Fruit fly (Drosophila melanogaster) whole organism, adult: Measurements from ENCODE around the gene CAH9.

ENCODE experiments used
- CG11617 ChIP-seq: fragments of 200-800 bp; sonication (Bioruptor generic); optimal IDR thresholded peaks from 2 replicates; lab custom pipeline; 2017; ENCODE audit warnings: mild to moderate bottlenecking, missing biosample characterization, missing genetic modification reagents, missing genetic modification characterization
- CG12768 ChIP-seq: fragments of 200-800 bp; sonication (Bioruptor generic); optimal IDR thresholded peaks from 2 replicates; lab custom pipeline; 2017; ENCODE audit warnings: missing biosample characterization, missing genetic modification characterization, mild to moderate bottlenecking, moderate library complexity, missing genetic modification reagents
- CG14711 ChIP-seq: fragments of 200-800 bp; sonication (Bioruptor generic); optimal IDR thresholded peaks from 2 replicates; lab custom pipeline; 2018; ENCODE audit warnings: missing biosample characterization, mild to moderate bottlenecking, missing genetic modification characterization, moderate library complexity
- CG1620 ChIP-seq: fragments of 200-800 bp; sonication (Bioruptor generic); optimal IDR thresholded peaks from 2 replicates; lab custom pipeline; 2016; ENCODE audit warnings: missing biosample characterization, missing genetic modification characterization
- CG33017 ChIP-seq: fragments of 200-800 bp; sonication (Bioruptor generic); optimal IDR thresholded peaks from 2 replicates; lab custom pipeline; 2018; ENCODE audit warnings: missing biosample characterization, mild to moderate bottlenecking, missing genetic modification characterization, moderate library complexity
- CG5204 ChIP-seq: fragments of 200-800 bp; sonication (Bioruptor generic); optimal IDR thresholded peaks from 2 replicates; lab custom pipeline; 2016; ENCODE audit warnings: missing biosample characterization, missing genetic modification characterization
- CG7045 ChIP-seq: fragments of 200-800 bp; sonication (Bioruptor generic); optimal IDR thresholded peaks from 2 replicates; lab custom pipeline; 2017; ENCODE audit warnings: missing biosample characterization, mild to moderate bottlenecking, missing genetic modification characterization
- CG7101 ChIP-seq: fragments of 200-800 bp; sonication (Bioruptor generic); optimal IDR thresholded peaks from 2 replicates; lab custom pipeline; 2018; ENCODE audit warnings: missing biosample characterization, mild to moderate bottlenecking, missing genetic modification characterization, moderate library complexity
- Clk ChIP-seq: fragments of 200-800 bp; sonication (Bioruptor generic); optimal IDR thresholded peaks from 2 replicates; lab custom pipeline; 2017; ENCODE audit warnings: missing biosample characterization, missing genetic modification characterization
- Crg-1 ChIP-seq: fragments of 200-800 bp; sonication (Bioruptor generic); optimal IDR thresholded peaks from 2 replicates; lab custom pipeline; 2016; ENCODE audit warnings: missing biosample characterization, missing genetic modification characterization
- Hr96 ChIP-seq: fragments of 200-800 bp; sonication (Bioruptor generic); optimal IDR thresholded peaks from 2 replicates; lab custom pipeline; 2016; ENCODE audit warnings: missing biosample characterization, missing genetic modification characterization
- Mnt ChIP-seq: fragments of 200-800 bp; sonication (Bioruptor generic); optimal IDR thresholded peaks from 2 replicates; lab custom pipeline; 2016; ENCODE audit warnings: missing biosample characterization, mild to moderate bottlenecking, missing genetic modification characterization
- bab1 ChIP-seq: fragments of 200-800 bp; sonication (Bioruptor generic); optimal IDR thresholded peaks from 3 replicates; lab custom pipeline; 2019; ENCODE audit warnings: missing biosample characterization, mild to moderate bottlenecking, missing genetic modification characterization, moderate library complexity
- cic ChIP-seq: fragments of 200-800 bp; sonication (Bioruptor generic); optimal IDR thresholded peaks from 2 replicates; lab custom pipeline; 2017; ENCODE audit warnings: missing biosample characterization, mild to moderate bottlenecking, missing genetic modification characterization, moderate library complexity
- cnc ChIP-seq, 2 experiments: fragments of >200 bp; optimal IDR thresholded peaks; 2 replicates each; lab custom pipeline; 2017
- kay ChIP-seq: fragments of 200-800 bp; sonication (Bioruptor generic); peaks from one replicate; lab custom pipeline; 2016; ENCODE audit warnings: missing biosample characterization, missing genetic modification characterization, borderline replicate concordance
- ovo ChIP-seq: fragments of 200-800 bp; sonication (Bioruptor generic); optimal IDR thresholded peaks from 2 replicates; lab custom pipeline; 2016; ENCODE audit warnings: missing biosample characterization, missing genetic modification characterization
- pad ChIP-seq: fragments of 200-800 bp; sonication (Bioruptor generic); optimal IDR thresholded peaks from 3 replicates; lab custom pipeline; 2017; ENCODE audit warnings: missing biosample characterization, missing genetic modification characterization, mild to moderate bottlenecking, moderate library complexity, missing genetic modification reagents
- tj ChIP-seq: fragments of 200-800 bp; sonication (Bioruptor generic); optimal IDR thresholded peaks from 3 replicates; lab custom pipeline; 2017; ENCODE audit warnings: missing biosample characterization, mild to moderate bottlenecking, missing genetic modification characterization, moderate library complexity
- toe ChIP-seq: fragments of 200-800 bp; sonication (Bioruptor generic); optimal IDR thresholded peaks from 2 replicates; lab custom pipeline; 2016; ENCODE audit warnings: missing biosample characterization, missing genetic modification characterization

Gene CAH9

DNA sequence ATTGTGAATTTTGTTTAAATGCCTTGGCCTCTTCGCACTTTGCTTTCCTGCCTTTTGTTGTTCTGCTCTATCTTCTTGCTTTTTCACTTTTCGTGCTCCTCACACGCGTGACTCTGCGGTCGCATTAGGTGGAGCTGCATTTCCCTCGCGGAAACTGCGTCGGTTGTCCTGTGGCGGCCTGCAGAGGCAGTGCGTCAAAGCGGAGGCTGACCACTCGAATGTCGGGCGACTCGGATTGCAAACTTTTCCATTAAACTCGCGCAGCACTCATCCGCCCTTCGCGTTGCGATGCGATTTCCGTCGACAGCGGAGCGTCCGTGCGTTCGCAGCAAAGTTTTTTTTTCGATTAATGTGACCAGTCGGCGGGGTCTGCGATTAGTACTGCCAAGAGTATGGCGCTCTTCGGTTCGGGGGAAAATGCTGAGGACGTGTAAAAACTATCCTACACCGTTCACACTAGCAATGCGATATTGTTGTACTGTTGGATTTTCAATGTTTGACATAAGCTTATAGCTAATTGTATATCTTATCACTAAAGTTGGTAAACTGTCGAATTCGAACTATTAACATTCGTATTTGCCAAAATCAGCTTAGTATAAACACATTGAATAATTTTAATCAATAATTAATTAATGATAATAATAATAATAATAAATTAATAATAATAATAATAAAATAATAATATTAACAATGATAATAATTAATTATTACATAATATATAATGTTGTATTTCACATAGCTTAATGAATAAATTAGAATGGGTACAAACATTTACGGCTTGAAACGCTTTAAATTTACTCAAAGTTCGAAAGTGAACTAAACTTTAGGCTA lies 44.9 kb upstream of the CAH9 start, which contains the start of gene CG6051:
Gene CG6051 (minus strand): TSS at position 385 of the 831 bp plus-strand sequence.
- peak; percentile 26 for TF ChIP-seq CG11617 (GFP tag; lab: Kevin White, UChicago)
- TF ChIP-seq CG12768 (GFP tag; lab: Kevin White, UChicago) = peak; percentile 0
- TF ChIP-seq CG33017 (tag; lab: Kevin White, UChicago) = peak; percentile 1
- TF ChIP-seq ovo (GFP tag; lab: Kevin White, UChicago) = no peak
- peak; percentile 39 for TF ChIP-seq CG1620 (GFP tag; lab: Kevin White, UChicago)
- peak; percentile 43 for TF ChIP-seq tj (GFP tag; lab: Kevin White, UChicago)
- TF ChIP-seq cic (GFP tag; lab: Kevin White, UChicago) = no peak
- no peak for TF ChIP-seq CG7101 (tag; lab: Kevin White, UChicago)
- peak; percentile 76 for TF ChIP-seq Mnt (GFP tag; lab: Kevin White, UChicago)
- no peak for TF ChIP-seq Crg-1
- peak; percentile 17 for TF ChIP-seq CG7045 (GFP tag; lab: Kevin White, UChicago)
- TF ChIP-seq Clk (GFP tag; lab: Kevin White, UChicago) = peak; percentile 26
- TF ChIP-seq bab1 = peak; percentile 62
- TF ChIP-seq Hr96 (GFP tag; lab: Kevin White, UChicago) = peak; percentile 39
- TF ChIP-seq toe = peak; percentile 51

DNA sequence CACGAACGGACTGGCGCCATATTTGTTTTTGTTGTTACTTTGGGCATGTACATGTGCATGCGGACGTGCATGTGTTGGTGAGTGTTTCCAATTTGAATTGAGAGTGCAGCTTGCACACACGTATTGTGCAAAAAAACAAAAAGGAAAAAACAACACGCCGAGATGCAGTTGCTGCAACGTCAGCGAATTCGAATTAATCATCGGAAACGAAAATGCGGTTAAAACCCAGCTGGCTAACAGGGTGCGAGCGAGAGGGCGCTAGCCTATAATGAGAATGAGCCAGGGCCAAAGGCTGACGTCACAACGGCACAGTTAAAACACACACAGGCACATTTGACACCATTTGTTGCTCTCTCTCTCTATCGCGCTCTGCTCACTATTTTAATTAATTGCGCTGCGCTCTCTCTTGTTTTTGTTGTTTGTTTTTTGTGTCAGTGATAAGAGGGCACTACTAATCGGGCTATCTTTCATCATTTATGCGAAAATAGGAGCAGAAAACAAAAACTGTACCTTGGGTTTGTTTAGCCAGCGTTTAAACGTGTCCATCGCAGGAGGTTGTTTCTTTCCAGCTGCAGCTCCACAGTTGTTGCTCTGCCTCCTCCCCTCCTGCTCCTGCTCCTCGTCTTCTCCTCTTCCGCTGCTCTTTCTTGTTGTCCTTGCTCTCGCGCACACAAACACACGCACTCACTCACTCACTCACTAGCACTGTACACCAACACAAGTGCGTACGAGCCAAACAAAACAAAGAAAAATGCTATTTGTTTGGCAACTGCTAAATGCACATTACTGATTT lies 44.1 kb upstream of the CAH9 start:
- no peak for TF ChIP-seq CG7101 (tag; lab: Kevin White, UChicago)
- TF ChIP-seq bab1 = peak; percentile 8
- peak; percentile 11 for TF ChIP-seq CG33017 (tag; lab: Kevin White, UChicago)
- TF ChIP-seq Mnt (GFP tag; lab: Kevin White, UChicago) = peak; percentile 55
- TF ChIP-seq kay = peak; percentile 92
- TF ChIP-seq CG5204 = no peak
- TF ChIP-seq Clk (GFP tag; lab: Kevin White, UChicago) = no peak
- TF ChIP-seq ovo (GFP tag; lab: Kevin White, UChicago) = no peak
- no peak for TF ChIP-seq toe
- peak; percentile 48 for TF ChIP-seq CG12768 (GFP tag; lab: Kevin White, UChicago)
- TF ChIP-seq cnc (optimal IDR thresholded peaks at IDR 0.05; lab: Kevin White, UChicago) = no peak
- TF ChIP-seq Crg-1 = peak; percentile 3
- TF ChIP-seq CG11617 (GFP tag; lab: Kevin White, UChicago) = peak; percentile 15
- TF ChIP-seq cic (GFP tag; lab: Kevin White, UChicago) = peak; percentile 80
- peak; percentile 97 for TF ChIP-seq tj (GFP tag; lab: Kevin White, UChicago)
- peak; percentile 4 for TF ChIP-seq pad
- TF ChIP-seq CG14711 (tag; lab: Kevin White, UChicago) = no peak
- TF ChIP-seq CG1620 (GFP tag; lab: Kevin White, UChicago) = no peak

DNA sequence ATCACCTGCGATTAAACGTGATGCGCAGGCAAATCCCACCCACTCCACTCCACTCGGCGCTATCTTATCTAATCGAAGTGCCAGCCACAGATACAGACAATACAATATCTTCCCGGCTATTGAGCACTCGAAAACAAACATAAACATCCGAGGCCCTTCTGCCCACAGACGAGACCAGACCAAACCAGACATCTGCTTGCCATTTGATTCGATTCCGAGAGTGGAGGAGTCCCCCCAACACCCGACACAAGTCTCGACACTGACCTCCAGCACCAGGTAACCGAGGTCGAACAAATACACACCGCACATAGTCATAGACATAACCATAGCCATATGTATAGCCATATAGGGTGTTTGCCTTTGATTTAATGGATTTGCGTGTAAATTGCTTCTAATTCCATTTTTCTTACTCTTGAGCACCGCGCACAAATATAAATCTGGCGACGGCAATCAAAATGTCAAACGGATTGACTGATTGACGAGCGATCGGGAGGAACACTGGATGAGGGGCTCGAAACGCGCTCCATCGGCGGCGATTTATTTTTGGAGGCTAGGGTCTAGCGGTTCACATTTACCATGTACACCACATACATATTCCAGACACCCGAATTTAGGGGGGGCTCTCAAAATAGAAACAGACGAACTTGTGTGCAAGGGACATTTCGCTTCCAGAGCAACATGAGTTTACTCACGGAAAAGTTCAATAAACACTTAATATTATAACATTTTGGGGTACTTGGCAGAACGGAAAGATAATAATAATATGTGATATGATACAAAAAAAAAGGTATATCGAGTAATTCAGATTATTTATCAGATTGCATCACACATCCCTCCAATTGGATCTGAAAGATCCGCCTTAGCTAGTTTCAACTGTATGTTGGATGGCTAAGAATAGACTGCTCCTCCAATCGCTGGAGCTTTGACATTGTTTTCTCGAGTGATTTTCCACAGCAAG lies 43.1 kb upstream of the CAH9 start:
- TF ChIP-seq bab1 = no peak
- peak; percentile 51 for TF ChIP-seq cic (GFP tag; lab: Kevin White, UChicago)
- peak; percentile 12 for TF ChIP-seq CG7101 (tag; lab: Kevin White, UChicago)
- peak; percentile 40 for TF ChIP-seq CG7045 (GFP tag; lab: Kevin White, UChicago)

DNA sequence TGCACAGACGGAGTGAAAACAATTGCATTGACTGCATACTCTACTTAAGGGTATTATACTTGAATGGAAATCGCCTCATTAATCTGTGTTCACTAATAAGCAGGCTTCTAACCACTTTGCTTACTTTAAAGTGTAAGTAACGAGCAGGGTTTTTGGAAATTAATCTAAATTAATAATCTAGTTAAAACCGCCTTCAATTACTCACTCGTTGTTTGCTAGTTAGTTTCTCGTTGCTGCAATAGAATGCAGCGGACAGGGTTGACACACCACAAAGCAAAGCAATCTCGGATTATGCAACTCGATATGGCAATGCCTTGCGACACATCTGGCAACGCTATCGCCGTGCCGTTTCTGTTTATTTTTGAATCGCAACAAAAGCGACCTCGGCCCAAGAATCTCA lies 34.0 kb upstream of the CAH9 start:
- TF ChIP-seq kay (peak; percentile 38), cnc (optimal IDR thresholded peaks at IDR 0.05; lab: Kevin White, UChicago) (no peak), CG14711 (tag; lab: Kevin White, UChicago) (peak; percentile 56)

DNA sequence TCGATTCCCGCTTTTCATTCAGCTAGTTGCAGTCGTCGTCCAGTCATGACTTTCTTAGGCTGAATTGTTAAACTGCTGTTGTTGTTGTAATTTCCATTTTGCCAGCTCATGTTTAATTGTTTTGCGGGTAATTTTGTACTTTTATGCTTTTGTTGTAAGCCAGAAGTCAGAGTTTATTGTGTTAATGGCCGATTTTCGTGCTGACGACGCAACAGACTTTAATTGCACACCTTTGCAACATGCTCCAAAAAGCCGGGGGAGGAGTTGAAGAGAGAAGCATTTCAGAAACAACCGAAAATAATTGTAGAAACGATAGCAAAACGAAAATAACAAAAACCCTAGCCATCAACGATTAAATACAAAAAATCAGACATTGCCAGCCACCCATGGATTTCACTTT lies 32.7 kb upstream of the CAH9 start:
- no peak for TF ChIP-seq kay
- TF ChIP-seq tj (GFP tag; lab: Kevin White, UChicago) = peak; percentile 95

DNA sequence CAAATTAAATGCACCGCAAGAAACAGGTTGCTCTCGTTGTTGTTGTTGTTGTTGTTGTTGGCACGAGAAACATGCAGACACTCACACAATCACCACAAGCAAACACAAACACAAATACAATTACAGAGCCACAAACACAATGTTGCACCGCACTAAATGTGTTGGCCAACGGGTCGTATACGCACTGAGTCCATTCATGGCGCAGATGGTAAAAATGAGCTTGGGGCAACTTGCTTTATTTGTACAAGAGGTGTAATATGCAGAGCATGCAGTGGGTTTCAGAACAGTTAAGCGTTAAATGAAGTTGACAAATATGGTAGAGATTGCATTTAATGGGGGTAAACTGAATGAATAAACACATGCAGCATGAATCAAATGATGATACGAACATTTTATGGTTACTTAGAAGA lies 31.9 kb upstream of the CAH9 start:
- TF ChIP-seq pad = no peak
- TF ChIP-seq toe = no peak
- TF ChIP-seq tj (GFP tag; lab: Kevin White, UChicago) = no peak
- no peak for TF ChIP-seq CG1620 (GFP tag; lab: Kevin White, UChicago)
- TF ChIP-seq CG11617 (GFP tag; lab: Kevin White, UChicago) = no peak
- TF ChIP-seq CG12768 (GFP tag; lab: Kevin White, UChicago) = no peak
- no peak for TF ChIP-seq cnc (optimal IDR thresholded peaks at IDR 0.05; lab: Kevin White, UChicago)
- TF ChIP-seq Clk (GFP tag; lab: Kevin White, UChicago) = no peak
- TF ChIP-seq Mnt (GFP tag; lab: Kevin White, UChicago) = no peak
